Worm (Caenorhabditis elegans) whole organism, mixed stage, embryonic: ENCODE data around the gene C10C5.4.

Source experiments
- blmp-1 ChIP-seq: fragments of 150-350 bp; optimal IDR thresholded peaks from 2 replicates; lab custom pipeline; 2014; ENCODE audit warnings: missing biosample characterization, missing genetic modification characterization
- cnd-1 ChIP-seq: fragments of 200-800 bp; sonication (Bioruptor generic); optimal IDR thresholded peaks from 2 replicates; lab custom pipeline; 2018; ENCODE audit warnings: mild to moderate bottlenecking, missing genetic modification characterization, missing compliant biosample characterization
- drap-1 ChIP-seq: fragments of 200-800 bp; sonication (Bioruptor generic); optimal IDR thresholded peaks from 3 replicates; lab custom pipeline; 2018; ENCODE audit warnings: mild to moderate bottlenecking, missing genetic modification characterization, missing compliant biosample characterization
- lin-13 ChIP-seq: fragments of 150-350 bp; optimal IDR thresholded peaks from 2 replicates; lab custom pipeline; 2014; ENCODE audit warnings: missing biosample characterization, missing genetic modification characterization
- lsy-2 ChIP-seq: fragments of 150-350 bp; optimal IDR thresholded peaks from 2 replicates; lab custom pipeline; 2014; ENCODE audit warnings: missing biosample characterization, missing genetic modification characterization
- mep-1 ChIP-seq: fragments of 150-350 bp; optimal IDR thresholded peaks from 2 replicates; lab custom pipeline; 2017; ENCODE audit warnings: missing biosample characterization, missing genetic modification reagents, missing genetic modification characterization, inconsistent platforms
- nhr-12 ChIP-seq: fragments of 150-350 bp; optimal IDR thresholded peaks from 2 replicates; lab custom pipeline; 2014; ENCODE audit warnings: missing biosample characterization, missing genetic modification characterization
- nhr-28 ChIP-seq: fragments of 150-350 bp; optimal IDR thresholded peaks from 2 replicates; lab custom pipeline; 2014; ENCODE audit warnings: missing biosample characterization, missing genetic modification characterization
- nhr-76 ChIP-seq: sonication (generic microtip); optimal IDR thresholded peaks from 2 replicates; lab custom pipeline; 2017; ENCODE audit warnings: missing biosample characterization, missing genetic modification characterization
- snpc-4 ChIP-seq: fragments of 150-350 bp; optimal IDR thresholded peaks from 2 replicates; lab custom pipeline; 2014; ENCODE audit warnings: missing biosample characterization, missing genetic modification characterization
- sptf-1 ChIP-seq: sonication (generic microtip); optimal IDR thresholded peaks from 2 replicates; lab custom pipeline; 2017; ENCODE audit warnings: mild to moderate bottlenecking, missing genetic modification characterization, moderate library complexity, missing compliant biosample characterization
- unc-62 ChIP-seq: fragments of 150-350 bp; optimal IDR thresholded peaks from 2 replicates; lab custom pipeline; 2014; ENCODE audit warnings: missing biosample characterization, missing genetic modification reagents, missing genetic modification characterization
- ztf-11 ChIP-seq: fragments of 150-350 bp; optimal IDR thresholded peaks from 2 replicates; lab custom pipeline; 2014; ENCODE audit warnings: missing biosample characterization, missing genetic modification characterization

DNA sequence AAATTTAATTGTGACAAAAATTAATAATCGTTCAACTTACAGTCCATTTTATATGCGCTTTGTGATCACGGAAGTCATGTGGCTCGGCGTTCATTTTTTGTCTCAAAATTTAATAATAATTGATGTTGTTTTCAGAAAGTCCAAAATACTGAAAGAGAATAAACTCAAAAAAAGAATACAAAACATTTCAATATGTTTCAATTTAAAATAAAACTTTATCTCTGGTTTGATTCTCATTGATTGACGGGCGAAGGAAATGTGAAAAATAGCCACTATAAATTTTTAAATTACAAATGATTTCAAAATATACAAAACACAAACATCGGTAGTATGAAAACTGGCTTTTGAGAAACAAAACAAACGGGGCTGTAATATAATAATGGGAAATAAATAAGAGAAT is 39.1 kb upstream of the C10C5.4 start, which contains the start of gene T20D3.6:
- TF ChIP-seq cnd-1 (tag; lab: Kevin White, UChicago) (no peak), unc-62 (GFP tag; lab: Kevin White, UChicago) (no peak), nhr-28 (tag; lab: Kevin White, UChicago) (no peak), sptf-1 (tag; lab: Kevin White, UChicago) (no peak), ztf-11 (tag; lab: Kevin White, UChicago) (no peak), snpc-4 (tag; lab: Kevin White, UChicago) (no peak), nhr-76 (tag; lab: Kevin White, UChicago) (no peak), lsy-2 (tag; lab: Kevin White, UChicago) (no peak), drap-1 (no peak), mep-1 (tag; lab: Kevin White, UChicago) (no peak), nhr-12 (tag; lab: Kevin White, UChicago) (no peak), lin-13 (tag; lab: Kevin White, UChicago) (no peak), blmp-1 (no peak)
